Fruit fly (Drosophila melanogaster) whole organism, embryonic: ENCODE measurements around the gene CG31103.

Experiments
- C15 ChIP-seq: fragments of 200-800 bp; sonication (Bioruptor generic); IDR thresholded peaks from 3 replicates; pipeline ENCODE4 v1.3.6; 2022; ENCODE audit warnings: missing biosample characterization, missing genetic modification characterization
- CG10462 ChIP-seq: fragments of 200-800 bp; sonication (Bioruptor generic); optimal IDR thresholded peaks from 2 replicates; lab custom pipeline; 2016; ENCODE audit warnings: missing biosample characterization, missing genetic modification characterization
- CG10979 ChIP-seq: fragments of 200-800 bp; sonication (Bioruptor generic); optimal IDR thresholded peaks from 2 replicates; lab custom pipeline; 2018; ENCODE audit warnings: missing biosample characterization, mild to moderate bottlenecking, missing genetic modification characterization, moderate library complexity
- CG1233 ChIP-seq: fragments of 200-800 bp; sonication (Bioruptor generic); optimal IDR thresholded peaks from 4 replicates; lab custom pipeline; 2018; ENCODE audit warnings: missing biosample characterization, mild to moderate bottlenecking, missing genetic modification characterization
- CG12391 ChIP-seq: fragments of 200-800 bp; sonication (Bioruptor generic); optimal IDR thresholded peaks from 3 replicates; lab custom pipeline; 2018; ENCODE audit warnings: missing biosample characterization, mild to moderate bottlenecking, missing genetic modification characterization, moderate library complexity
- CG13296 ChIP-seq: fragments of 200-800 bp; sonication (Bioruptor generic); optimal IDR thresholded peaks from 3 replicates; lab custom pipeline; 2018; ENCODE audit warnings: missing biosample characterization, mild to moderate bottlenecking, missing genetic modification characterization
- CG14014 ChIP-seq: fragments of 200-800 bp; sonication (Bioruptor generic); IDR thresholded peaks from 2 replicates; pipeline ENCODE4 v1.3.6; 2022; ENCODE audit warnings: missing biosample characterization, missing genetic modification characterization
- CG17186 ChIP-seq: fragments of 200-800 bp; sonication (Bioruptor generic); optimal IDR thresholded peaks from 3 replicates; lab custom pipeline; 2017; ENCODE audit warnings: missing biosample characterization, missing genetic modification reagents, missing genetic modification characterization
- CG18011 ChIP-seq: fragments of 200-800 bp; sonication (Bioruptor generic); optimal IDR thresholded peaks from 2 replicates; lab custom pipeline; 2017; ENCODE audit warnings: missing biosample characterization, missing genetic modification characterization, mild to moderate bottlenecking, moderate library complexity, missing genotype
- CG31365 ChIP-seq: fragments of 200-800 bp; sonication (Bioruptor generic); optimal IDR thresholded peaks from 2 replicates; lab custom pipeline; 2018; ENCODE audit warnings: missing biosample characterization, mild to moderate bottlenecking, missing genetic modification characterization
- CG3163 ChIP-seq: fragments of 200-800 bp; sonication (Bioruptor generic); optimal IDR thresholded peaks from 3 replicates; lab custom pipeline; 2016; ENCODE audit warnings: missing biosample characterization, missing genetic modification characterization
- CG32532 ChIP-seq: fragments of 200-800 bp; sonication (Bioruptor generic); IDR thresholded peaks from 2 replicates; pipeline ENCODE4 v1.3.6; 2022; ENCODE audit warnings: missing biosample characterization, missing genetic modification characterization
- CG32767 ChIP-seq: fragments of 200-800 bp; sonication (Bioruptor generic); IDR thresholded peaks from 2 replicates; pipeline ENCODE4 v1.3.6; 2022; ENCODE audit warnings: missing biosample characterization, missing genetic modification characterization
- CG34422 ChIP-seq: fragments of 200-800 bp; sonication (Bioruptor generic); IDR thresholded peaks from 3 replicates; pipeline ENCODE4 v1.3.6; 2022; ENCODE audit warnings: missing biosample characterization, missing genetic modification characterization
- CG4617 ChIP-seq: fragments of 200-800 bp; sonication (Bioruptor generic); optimal IDR thresholded peaks from 3 replicates; lab custom pipeline; 2016; ENCODE audit warnings: missing biosample characterization, missing genetic modification characterization, borderline replicate concordance
- CG7556 ChIP-seq: fragments of 200-800 bp; sonication (Bioruptor generic); optimal IDR thresholded peaks from 2 replicates; lab custom pipeline; 2017; ENCODE audit warnings: missing biosample characterization, mild to moderate bottlenecking, missing genetic modification characterization
- CG7928 ChIP-seq: fragments of 200-800 bp; sonication (Bioruptor generic); optimal IDR thresholded peaks from 2 replicates; lab custom pipeline; 2017; ENCODE audit warnings: missing biosample characterization, mild to moderate bottlenecking, missing genetic modification characterization
- CG7987 ChIP-seq: fragments of 200-800 bp; sonication (Bioruptor generic); optimal IDR thresholded peaks from 2 replicates; lab custom pipeline; 2018; ENCODE audit warnings: missing biosample characterization, mild to moderate bottlenecking, missing genetic modification characterization, moderate library complexity
- CG9437 ChIP-seq: fragments of 200-800 bp; sonication (Bioruptor generic); optimal IDR thresholded peaks from 2 replicates; lab custom pipeline; 2018; ENCODE audit warnings: missing biosample characterization, mild to moderate bottlenecking, missing genetic modification characterization
- D ChIP-seq, 2 experiments: fragments of 200-800 bp in 1 of 2; fragments of >200 bp in 1 of 2; sonication (Bioruptor generic) in 1 of 2; optimal IDR thresholded peaks; 2 replicates in 1 of 2; 3 replicates in 1 of 2; lab custom pipeline; 2017; ENCODE audit warnings: mild to moderate bottlenecking in 1 of 2, missing biosample characterization in 1 of 2, missing genetic modification characterization in 1 of 2, missing genetic modification reagents in 1 of 2
- Dad ChIP-seq: fragments of 200-800 bp; sonication (Bioruptor generic); optimal IDR thresholded peaks from 3 replicates; lab custom pipeline; 2016; ENCODE audit warnings: missing biosample characterization, missing genetic modification characterization
- Dek ChIP-seq: fragments of 200-800 bp; sonication (Bioruptor generic); optimal IDR thresholded peaks from 3 replicates; lab custom pipeline; 2019; ENCODE audit warnings: missing biosample characterization, mild to moderate bottlenecking, missing genetic modification characterization, moderate library complexity
- HLHmδ ChIP-seq: fragments of 200-800 bp; sonication (Bioruptor generic); optimal IDR thresholded peaks from 2 replicates; lab custom pipeline; 2018; ENCODE audit warnings: missing biosample characterization, mild to moderate bottlenecking, missing genetic modification characterization, moderate library complexity
- Hey ChIP-seq: fragments of 200-800 bp; sonication (Bioruptor generic); optimal IDR thresholded peaks from 3 replicates; lab custom pipeline; 2018; ENCODE audit warnings: missing biosample characterization, mild to moderate bottlenecking, missing genetic modification characterization
- Hmx ChIP-seq: fragments of 200-800 bp; sonication (Bioruptor generic); optimal IDR thresholded peaks from 2 replicates; lab custom pipeline; 2016; ENCODE audit warnings: missing biosample characterization, missing genetic modification characterization
- Hr39 ChIP-seq: fragments of >200 bp; optimal IDR thresholded peaks from 2 replicates; lab custom pipeline; 2017
- Lpt ChIP-seq: fragments of >200 bp; optimal IDR thresholded peaks from 2 replicates; lab custom pipeline; 2018; ENCODE audit warnings: missing biosample characterization, missing genetic modification characterization
- Mad ChIP-seq: fragments of 200-800 bp; sonication (Bioruptor generic); optimal IDR thresholded peaks from 2 replicates; lab custom pipeline; 2016; ENCODE audit warnings: missing biosample characterization, missing genetic modification characterization
- Mrtf ChIP-seq: fragments of 200-800 bp; sonication (Bioruptor generic); IDR thresholded peaks from 3 replicates; pipeline ENCODE4 v1.3.6; 2022; ENCODE audit warnings: missing biosample characterization, missing genetic modification characterization
- Myb ChIP-seq: fragments of 200-800 bp; sonication (Bioruptor generic); optimal IDR thresholded peaks from 2 replicates; lab custom pipeline; 2016; ENCODE audit warnings: missing biosample characterization, missing genetic modification characterization
- NC2α ChIP-seq: fragments of 200-800 bp; sonication (Bioruptor generic); optimal IDR thresholded peaks from 2 replicates; lab custom pipeline; 2016; ENCODE audit warnings: missing biosample characterization, missing genetic modification characterization
- Sox102F ChIP-seq: fragments of 200-800 bp; sonication (Bioruptor generic); optimal IDR thresholded peaks from 2 replicates; lab custom pipeline; 2018; ENCODE audit warnings: missing biosample characterization, mild to moderate bottlenecking, missing genetic modification characterization, moderate library complexity
- Sry-β ChIP-seq: fragments of 200-800 bp; sonication (Bioruptor generic); optimal IDR thresholded peaks from 2 replicates; lab custom pipeline; 2018; ENCODE audit warnings: missing biosample characterization, mild to moderate bottlenecking, missing genetic modification characterization, moderate library complexity
- YL-1 ChIP-seq: fragments of 200-800 bp; sonication (Bioruptor generic); optimal IDR thresholded peaks from 3 replicates; lab custom pipeline; 2017; ENCODE audit warnings: missing biosample characterization, mild to moderate bottlenecking, missing genetic modification characterization
- az2 ChIP-seq: fragments of 200-800 bp; sonication (Bioruptor generic); optimal IDR thresholded peaks from 3 replicates; lab custom pipeline; 2016; ENCODE audit warnings: missing biosample characterization, missing genetic modification characterization
- bab2 ChIP-seq: fragments of 200-800 bp; sonication (Bioruptor generic); optimal IDR thresholded peaks from 2 replicates; lab custom pipeline; 2016; ENCODE audit warnings: missing biosample characterization, missing genetic modification characterization
- btn ChIP-seq: fragments of 200-800 bp; sonication (Bioruptor generic); optimal IDR thresholded peaks from 2 replicates; lab custom pipeline; 2016; ENCODE audit warnings: missing biosample characterization, missing genetic modification characterization
- cad ChIP-seq: fragments of >200 bp; optimal IDR thresholded peaks from 2 replicates; lab custom pipeline; 2017; ENCODE audit warnings: missing biosample characterization, missing genetic modification characterization
- ems ChIP-seq: fragments of 200-800 bp; sonication (Bioruptor generic); optimal IDR thresholded peaks from 3 replicates; lab custom pipeline; 2016; ENCODE audit warnings: missing biosample characterization, missing genetic modification characterization
- fd3F ChIP-seq: fragments of 200-800 bp; sonication (Bioruptor generic); optimal IDR thresholded peaks from 2 replicates; lab custom pipeline; 2018; ENCODE audit warnings: missing biosample characterization, mild to moderate bottlenecking, missing genetic modification characterization, moderate library complexity
- fd96Cb ChIP-seq: fragments of 200-800 bp; sonication (Bioruptor generic); optimal IDR thresholded peaks from 2 replicates; lab custom pipeline; 2018; ENCODE audit warnings: missing biosample characterization, mild to moderate bottlenecking, missing genetic modification characterization, moderate library complexity
- ind ChIP-seq: fragments of 200-800 bp; sonication (Bioruptor generic); optimal IDR thresholded peaks from 3 replicates; lab custom pipeline; 2016; ENCODE audit warnings: missing biosample characterization, missing genetic modification characterization
- jumu ChIP-seq: fragments of 200-800 bp; sonication (Bioruptor generic); optimal IDR thresholded peaks from 3 replicates; lab custom pipeline; 2016; ENCODE audit warnings: missing biosample characterization, missing genetic modification characterization
- kni ChIP-seq: fragments of 200-800 bp; sonication (Bioruptor generic); optimal IDR thresholded peaks from 3 replicates; lab custom pipeline; 2017; ENCODE audit warnings: mild to moderate bottlenecking, missing biosample characterization, missing genetic modification reagents, missing genetic modification characterization
- nerfin-2 ChIP-seq: fragments of 200-800 bp; sonication (Bioruptor generic); IDR thresholded peaks from 2 replicates; pipeline ENCODE4 v1.3.6; 2022; ENCODE audit warnings: missing biosample characterization, missing genetic modification characterization; ENCODE audit not compliant: partially characterized antibody
- phol ChIP-seq: fragments of 200-800 bp; sonication (Bioruptor generic); optimal IDR thresholded peaks from 3 replicates; lab custom pipeline; 2018; ENCODE audit warnings: missing biosample characterization, mild to moderate bottlenecking, missing genetic modification characterization, moderate library complexity
- ranshi ChIP-seq: fragments of 200-800 bp; sonication (Bioruptor generic); IDR thresholded peaks from 2 replicates; pipeline ENCODE4 v1.3.6; 2022; ENCODE audit warnings: missing biosample characterization, missing genetic modification characterization
- seq ChIP-seq: fragments of 200-800 bp; sonication (Bioruptor generic); IDR thresholded peaks from 2 replicates; pipeline ENCODE4 v1.3.6; 2022; ENCODE audit warnings: missing biosample characterization, missing genetic modification characterization
- tap ChIP-seq: fragments of 200-800 bp; optimal IDR thresholded peaks from 3 replicates; lab custom pipeline; 2019; ENCODE audit warnings: missing biosample characterization, mild to moderate bottlenecking, missing genetic modification characterization, moderate library complexity
- tx ChIP-seq: fragments of 200-800 bp; sonication (Bioruptor generic); optimal IDR thresholded peaks from 2 replicates; lab custom pipeline; 2016; ENCODE audit warnings: missing biosample characterization, missing genetic modification characterization
- zen2 ChIP-seq: fragments of 200-800 bp; sonication (Bioruptor generic); IDR thresholded peaks from 3 replicates; pipeline ENCODE4 v1.3.6; 2022; ENCODE audit warnings: missing biosample characterization, missing genetic modification characterization; ENCODE audit not compliant: partially characterized antibody

Gene CG31103

dm6 chr3R:25262322-25262761, 43.2 kb downstream of the CG31103 start, which contains the start of the genes Kdsr and CG11858 (continued):
- TF ChIP-seq tx (GFP tag; lab: Kevin White, UChicago) (peak; percentile 26), ind (GFP tag; lab: Kevin White, UChicago) (peak; percentile 66), CG9437 (GFP tag; lab: Kevin White, UChicago) (peak; percentile 11), Dad (GFP tag; lab: Kevin White, UChicago) (peak; percentile 60), Dek (tag; lab: Kevin White, UChicago) (peak; percentile 52), CG10462 (peak; percentile 19), CG32532 (peak; percentile 68), kni (GFP tag; lab: Kevin White, UChicago) (peak; percentile 6), C15 (GFP tag; lab: Robert Waterston, UW) (no peak), CG14014 (peak; percentile 77), Hey (no peak), jumu (peak; percentile 44), CG3163 (peak; percentile 19), CG7556 (GFP tag; lab: Kevin White, UChicago) (no peak), ranshi (GFP tag; lab: Robert Waterston, UW) (peak; percentile 54; the same call in 1 of the 2 replicates), HLHmδ (peak; percentile 8), Lpt (GFP tag; lab: Kevin White, UChicago) (no peak), btn (GFP tag; lab: Kevin White, UChicago) (no peak), CG13296 (GFP tag; lab: Kevin White, UChicago) (peak; percentile 56), CG32767 (GFP tag; lab: Robert Waterston, UW) (peak; percentile 23; the same call in 1 of the 2 replicates), CG7928 (GFP tag; lab: Kevin White, UChicago) (no peak), tap (tag; lab: Kevin White, UChicago) (no peak), CG12391 (tag; lab: Kevin White, UChicago) (peak; percentile 79), CG17186 (GFP tag; lab: Kevin White, UChicago) (peak; percentile 92), seq (GFP tag; lab: Robert Waterston, UW) (peak; percentile 55; the same call in 1 of the 2 replicates), ems (GFP tag; lab: Kevin White, UChicago) (peak; percentile 19), CG18011 (GFP tag; lab: Kevin White, UChicago) (peak; percentile 37), NC2α (no peak), Myb (GFP tag; lab: Kevin White, UChicago) (peak; percentile 51), nerfin-2 (GFP tag; lab: Robert Waterston, UW) (no peak), az2 (peak; percentile 52), CG7987 (peak; percentile 48), Hr39 (no peak), fd3F (GFP tag; lab: Kevin White, UChicago) (peak; percentile 47), phol (peak; percentile 75), Hmx (GFP tag; lab: Kevin White, UChicago) (no peak), Sry-β (GFP tag; lab: Kevin White, UChicago) (peak; percentile 99), Mrtf (GFP tag; lab: Robert Waterston, UW) (no peak), CG4617 (GFP tag; lab: Kevin White, UChicago) (peak; percentile 30), bab2 (GFP tag; lab: Kevin White, UChicago) (peak; percentile 40), CG10979 (tag; lab: Kevin White, UChicago) (peak; percentile 53), CG34422 (peak; percentile 70; the same call in 2 of the 3 replicates), zen2 (GFP tag; lab: Robert Waterston, UW) (no peak), fd96Cb (tag; lab: Kevin White, UChicago) (peak; percentile 45), Mad (GFP tag; lab: Kevin White, UChicago) (peak; percentile 61), CG1233 (peak; percentile 25), Sox102F (GFP tag; lab: Kevin White, UChicago) (peak; percentile 72), YL-1 (peak; percentile 3), D (optimal IDR thresholded peaks at IDR 0.05; lab: Kevin White, UChicago) (no peak), D (GFP tag; optimal IDR thresholded peaks at IDR 0.05; lab: Kevin White, UChicago) (no peak), CG31365 (tag; lab: Kevin White, UChicago) (no peak), cad (no peak)
